Worm (Caenorhabditis elegans) whole organism, L2 larva: Measurements from ENCODE around the gene catp-5.

Experiments
- F13H6.1 ChIP-seq: sonication (generic microtip); optimal IDR thresholded peaks from 2 replicates; lab custom pipeline; 2016; ENCODE audit warnings: missing genetic modification characterization, missing compliant biosample characterization
- Y55F3AM.14 ChIP-seq: fragments of 200-800 bp; sonication (Bioruptor generic); optimal IDR thresholded peaks from 2 replicates; lab custom pipeline; 2018; ENCODE audit warnings: mild to moderate bottlenecking, missing genetic modification characterization, missing compliant biosample characterization
- alr-1 ChIP-seq: fragments of 150-350 bp; optimal IDR thresholded peaks from 2 replicates; lab custom pipeline; 2014; ENCODE audit warnings: missing biosample characterization, missing genetic modification characterization
- aly-2 ChIP-seq: fragments of 150-350 bp; optimal IDR thresholded peaks from 2 replicates; lab custom pipeline; 2014; ENCODE audit warnings: missing biosample characterization, missing genetic modification characterization
- ama-1 ChIP-seq: fragments of 150-350 bp; optimal IDR thresholded peaks from 2 replicates; lab custom pipeline; 2018; ENCODE audit warnings: inconsistent platforms
- blmp-1 ChIP-seq: sonication (generic microtip); optimal IDR thresholded peaks from 2 replicates; lab custom pipeline; 2017; ENCODE audit warnings: missing genetic modification characterization, mild to moderate bottlenecking, missing compliant biosample characterization, antibody characterized with exemption, moderate library complexity; ENCODE audit not compliant: insufficient read depth
- ceh-16 ChIP-seq: fragments of 150-350 bp; optimal IDR thresholded peaks from 2 replicates; lab custom pipeline; 2014; ENCODE audit warnings: missing biosample characterization, missing genetic modification characterization
- ceh-82 ChIP-seq: fragments of 150-350 bp; optimal IDR thresholded peaks from 2 replicates; lab custom pipeline; 2014; ENCODE audit warnings: missing biosample characterization, missing genetic modification characterization
- crh-2 ChIP-seq: sonication (generic microtip); optimal IDR thresholded peaks from 2 replicates; lab custom pipeline; 2017; ENCODE audit warnings: missing biosample characterization, missing genetic modification characterization
- egl-27 ChIP-seq: sonication (generic microtip); optimal IDR thresholded peaks from 3 replicates; lab custom pipeline; 2017; ENCODE audit warnings: missing biosample characterization, missing genetic modification reagents, missing genetic modification characterization
- elt-1 ChIP-seq: fragments of 150-350 bp; optimal IDR thresholded peaks from 2 replicates; lab custom pipeline; 2014; ENCODE audit warnings: missing biosample characterization, missing genetic modification characterization
- elt-3 ChIP-seq: sonication (generic microtip); optimal IDR thresholded peaks from 2 replicates; lab custom pipeline; 2017; ENCODE audit warnings: missing biosample characterization, missing genetic modification characterization
- fos-1 ChIP-seq: fragments of 150-350 bp; optimal IDR thresholded peaks from 2 replicates; lab custom pipeline; 2014; ENCODE audit warnings: missing biosample characterization, missing genetic modification characterization
- gmeb-1 ChIP-seq: fragments of 150-350 bp; optimal IDR thresholded peaks from 2 replicates; lab custom pipeline; 2014; ENCODE audit warnings: missing biosample characterization, missing genetic modification characterization
- lin-11 ChIP-seq: fragments of 150-350 bp; sonication (generic microtip); optimal IDR thresholded peaks from 2 replicates; lab custom pipeline; 2014; ENCODE audit warnings: missing biosample characterization, missing genetic modification characterization, inconsistent platforms, mixed read lengths
- lin-13 ChIP-seq: fragments of 150-350 bp; optimal IDR thresholded peaks from 2 replicates; lab custom pipeline; 2014; ENCODE audit warnings: missing biosample characterization, missing genetic modification reagents, missing genetic modification characterization
- lin-39 ChIP-seq: fragments of 150-350 bp; optimal IDR thresholded peaks from 2 replicates; lab custom pipeline; 2014; ENCODE audit warnings: missing biosample characterization, missing genetic modification reagents, missing genetic modification characterization
- lsy-2 ChIP-seq, 2 experiments: fragments of 150-350 bp in 1 of 2; sonication (generic microtip) in 1 of 2; optimal IDR thresholded peaks; 2 replicates each; lab custom pipeline; 2014 to 2017; ENCODE audit warnings: missing biosample characterization in 2 of 2, missing genetic modification characterization in 2 of 2
- mab-5 ChIP-seq: fragments of 150-350 bp; optimal IDR thresholded peaks from 2 replicates; lab custom pipeline; 2014; ENCODE audit warnings: missing biosample characterization, missing genetic modification characterization
- mdl-1 ChIP-seq, 2 experiments: fragments of 150-350 bp in 1 of 2; sonication (generic microtip) in 1 of 2; optimal IDR thresholded peaks; 2 replicates each; lab custom pipeline; 2017; ENCODE audit warnings: missing biosample characterization in 2 of 2, missing genetic modification characterization in 2 of 2
- nhr-10 ChIP-seq: sonication (generic microtip); optimal IDR thresholded peaks from 2 replicates; lab custom pipeline; 2017; ENCODE audit warnings: missing biosample characterization, missing genetic modification characterization
- nhr-129 ChIP-seq: fragments of 150-350 bp; optimal IDR thresholded peaks from 2 replicates; lab custom pipeline; 2014; ENCODE audit warnings: missing biosample characterization, missing genetic modification characterization
- nhr-21 ChIP-seq: fragments of 150-350 bp; optimal IDR thresholded peaks from 2 replicates; lab custom pipeline; 2014; ENCODE audit warnings: missing biosample characterization, missing genetic modification characterization
- nhr-25 ChIP-seq: fragments of 150-350 bp; sonication (generic microtip); optimal IDR thresholded peaks from 3 replicates; lab custom pipeline; 2014; ENCODE audit warnings: missing biosample characterization, missing genetic modification characterization
- nhr-6 ChIP-seq: fragments of 150-350 bp; optimal IDR thresholded peaks from 2 replicates; lab custom pipeline; 2014; ENCODE audit warnings: missing biosample characterization, missing genetic modification characterization
- nhr-77 ChIP-seq: fragments of 150-350 bp; optimal IDR thresholded peaks from 2 replicates; lab custom pipeline; 2014; ENCODE audit warnings: missing biosample characterization, missing genetic modification characterization
- peb-1 ChIP-seq: fragments of 150-350 bp; optimal IDR thresholded peaks from 2 replicates; lab custom pipeline; 2014; ENCODE audit warnings: missing biosample characterization, missing genetic modification characterization
- sem-4 ChIP-seq: fragments of 150-350 bp; optimal IDR thresholded peaks from 2 replicates; lab custom pipeline; 2014; ENCODE audit warnings: missing biosample characterization, missing genetic modification reagents, missing genetic modification characterization
- skn-1 ChIP-seq: sonication (generic microtip); optimal IDR thresholded peaks from 2 replicates; lab custom pipeline; 2017; ENCODE audit warnings: missing biosample characterization, missing genetic modification characterization
- sma-3 ChIP-seq: sonication (generic microtip); optimal IDR thresholded peaks from 2 replicates; lab custom pipeline; 2016; ENCODE audit warnings: missing genetic modification reagents, missing genetic modification characterization, missing compliant biosample characterization
- sma-9 ChIP-seq, 2 experiments: fragments of 150-350 bp in 1 of 2; sonication (generic microtip) in 1 of 2; optimal IDR thresholded peaks; 2 replicates each; lab custom pipeline; 2014 to 2016; ENCODE audit warnings: missing genetic modification characterization in 2 of 2, mild to moderate bottlenecking in 1 of 2, missing biosample characterization in 1 of 2, missing compliant biosample characterization in 1 of 2, missing genetic modification reagents in 1 of 2, moderate library complexity in 1 of 2
- snpc-4 ChIP-seq: fragments of 150-350 bp; optimal IDR thresholded peaks from 2 replicates; lab custom pipeline; 2014; ENCODE audit warnings: missing biosample characterization, missing genetic modification characterization
- unc-39 ChIP-seq: fragments of 150-350 bp; optimal IDR thresholded peaks from 2 replicates; lab custom pipeline; 2014; ENCODE audit warnings: missing biosample characterization, missing genetic modification characterization
- unc-55 ChIP-seq: fragments of 150-350 bp; sonication (generic microtip); optimal IDR thresholded peaks from 3 replicates; lab custom pipeline; 2014; ENCODE audit warnings: missing biosample characterization, missing genetic modification reagents, missing genetic modification characterization
- zag-1 ChIP-seq: fragments of 150-350 bp; optimal IDR thresholded peaks from 2 replicates; lab custom pipeline; 2014; ENCODE audit warnings: missing biosample characterization, missing genetic modification characterization
- ztf-1 ChIP-seq: fragments of 200-800 bp; sonication (Bioruptor generic); conservative IDR thresholded peaks from 2 replicates; pipeline ENCODE4 v1.3.6; 2022; ENCODE audit warnings: missing genetic modification characterization, missing compliant biosample characterization

Gene catp-5

ce11 chrX:8053008-8053441, 45.6 kb downstream of the catp-5 start:
- TF ChIP-seq peb-1: no peak
- TF ChIP-seq ceh-82 (tag; lab: Kevin White, UChicago): no peak
- TF ChIP-seq elt-1 (tag; lab: Kevin White, UChicago): no peak
- TF ChIP-seq lin-11 (tag; lab: Kevin White, UChicago): no peak
- peak; percentile 30 for TF ChIP-seq nhr-129 (tag; lab: Kevin White, UChicago)
- TF ChIP-seq lsy-2 (tag; optimal IDR thresholded peaks at IDR 0.05; lab: Kevin White, UChicago): peak in 1 of 2 experiments; percentile 39
- no peak for TF ChIP-seq skn-1 (tag; lab: Kevin White, UChicago)
- TF ChIP-seq sma-9 (GFP tag; optimal IDR thresholded peaks at IDR 0.05; lab: Kevin White, UChicago): peak; percentile 48
- TF ChIP-seq sma-9 (tag; optimal IDR thresholded peaks at IDR 0.05; lab: Kevin White, UChicago): no peak
- TF ChIP-seq F13H6.1: peak; percentile 80
- no peak for TF ChIP-seq snpc-4
- no peak for TF ChIP-seq crh-2 (tag; lab: Kevin White, UChicago)
- no peak for TF ChIP-seq nhr-77 (tag; lab: Kevin White, UChicago)

DNA sequence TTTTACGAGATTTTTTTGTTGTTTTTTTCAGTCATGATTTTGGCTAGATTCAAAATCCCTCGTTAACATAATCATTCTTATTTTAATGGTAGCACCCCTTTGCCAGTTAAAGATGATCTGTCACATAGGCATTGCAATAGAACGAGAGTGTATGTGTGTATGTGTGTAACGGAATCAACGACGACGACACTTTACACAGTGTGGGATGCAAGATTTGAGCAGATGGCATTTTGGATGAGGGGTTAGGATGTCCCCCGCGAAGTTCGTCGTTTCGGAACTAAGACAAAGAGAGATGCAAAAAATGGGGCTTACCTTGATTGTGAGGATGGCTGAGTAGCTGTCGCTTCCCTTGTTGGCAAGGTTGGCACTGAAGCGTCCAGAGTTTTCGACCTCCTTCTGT, 46.6 kb downstream of the catp-5 start:
- no peak for TF ChIP-seq lsy-2 (tag; optimal IDR thresholded peaks at IDR 0.05; lab: Kevin White, UChicago)
- no peak for TF ChIP-seq nhr-6 (tag; lab: Kevin White, UChicago)
- no peak for TF ChIP-seq fos-1 (tag; lab: Kevin White, UChicago)
- no peak for TF ChIP-seq ama-1 (lab: Kevin White, UChicago)
- TF ChIP-seq Y55F3AM.14: no peak
- TF ChIP-seq crh-2 (tag; lab: Kevin White, UChicago): no peak
- TF ChIP-seq unc-39: no peak
- TF ChIP-seq mab-5: no peak
- no peak for TF ChIP-seq sem-4 (tag; lab: Kevin White, UChicago)
- no peak for TF ChIP-seq unc-55 (GFP tag; lab: Kevin White, UChicago)
- no peak for TF ChIP-seq egl-27 (tag; lab: Kevin White, UChicago)
- no peak for TF ChIP-seq gmeb-1 (tag; lab: Kevin White, UChicago)
- no peak for TF ChIP-seq peb-1
- no peak for TF ChIP-seq zag-1
- TF ChIP-seq nhr-10: no peak
- TF ChIP-seq elt-3 (tag; lab: Kevin White, UChicago): no peak
- no peak for TF ChIP-seq blmp-1 (tag; lab: Kevin White, UChicago)
- TF ChIP-seq aly-2 (tag; lab: Kevin White, UChicago): no peak
- no peak for TF ChIP-seq sma-3

DNA sequence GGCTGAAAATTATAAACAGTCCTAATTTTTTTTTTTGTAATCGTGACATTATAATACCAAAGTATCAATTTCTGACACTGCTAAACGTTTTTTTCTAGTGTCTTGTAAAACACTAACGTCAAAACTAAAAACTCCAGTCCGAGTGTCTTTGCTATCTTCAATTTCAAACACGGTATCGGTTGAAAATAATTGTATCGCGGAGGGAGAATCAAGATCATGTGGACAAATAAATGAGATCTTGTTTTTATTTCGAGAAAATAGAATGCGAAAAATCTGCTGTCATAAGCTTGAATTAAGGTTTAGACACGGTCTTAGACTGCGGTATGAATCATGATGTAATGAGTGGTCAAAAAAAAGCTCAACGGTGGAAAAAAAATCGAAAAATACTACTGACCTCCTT, 50.0 kb downstream of the catp-5 start:
- TF ChIP-seq mdl-1 (tag; optimal IDR thresholded peaks at IDR 0.05; lab: Kevin White, UChicago) (no peak), ztf-1 (GFP tag; lab: Robert Waterston, UW) (no peak), nhr-25 (no peak), nhr-21 (tag; lab: Kevin White, UChicago) (peak; percentile 36), sma-9 (GFP tag; optimal IDR thresholded peaks at IDR 0.05; lab: Kevin White, UChicago) (peak; percentile 32), sma-9 (tag; optimal IDR thresholded peaks at IDR 0.05; lab: Kevin White, UChicago) (no peak), crh-2 (tag; lab: Kevin White, UChicago) (peak; percentile 46), sma-3 (peak; percentile 44)
- TF ChIP-seq, all 48 proteins: peak for 4

- TF ChIP-seq blmp-1 (tag; lab: Kevin White, UChicago) (peak; percentile 79), aly-2 (tag; lab: Kevin White, UChicago) (no peak)
- TF ChIP-seq, all 48 proteins: peak for 1
Measured at ce11 chrX:8045152-8045551, 53.5 kb downstream of the catp-5 start, which contains the start of gene C18A11.4. Gene C18A11.4, plus strand, starts transcription at chrX:8045518.

DNA sequence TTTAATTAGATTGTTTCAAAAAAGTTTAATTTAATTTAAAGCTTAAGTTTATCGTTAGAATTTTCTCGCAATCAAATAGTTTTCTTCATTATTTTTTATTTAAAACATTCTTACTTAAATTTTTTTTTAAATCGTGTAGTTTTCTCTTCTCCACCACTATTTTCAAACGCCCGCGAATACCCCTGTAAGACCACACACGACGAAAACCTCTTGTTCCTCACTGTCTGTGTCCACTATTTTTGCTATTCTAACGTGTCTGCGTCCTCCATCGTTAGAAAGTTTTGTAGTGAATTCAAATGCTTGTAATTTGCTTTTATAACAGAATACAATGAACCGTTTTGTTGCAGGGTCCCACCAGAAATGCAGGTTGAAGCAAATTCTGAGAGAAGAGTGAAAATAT, 57.7 kb downstream of the catp-5 start, which contains the start of gene xol-1:
TSS of gene xol-1 (plus strand) at position 347 of the 400 bp plus-strand sequence.
- TF ChIP-seq peb-1 (no peak), lin-13 (GFP tag; lab: Kevin White, UChicago) (no peak), zag-1 (no peak), alr-1 (tag; lab: Kevin White, UChicago) (no peak), ama-1 (lab: Kevin White, UChicago) (no peak), ceh-16 (tag; lab: Kevin White, UChicago) (no peak), fos-1 (tag; lab: Kevin White, UChicago) (no peak), elt-1 (tag; lab: Kevin White, UChicago) (no peak), mab-5 (no peak), lin-39 (tag; lab: Kevin White, UChicago) (no peak), nhr-10 (no peak)
